Fruit fly (Drosophila melanogaster) whole organism, embryonic: ENCODE data around the gene Sec10.
A peak's percentile ranks its signal among the peaks of the same experiment; 100 is the strongest.

Source experiments
- Adf1 ChIP-seq: fragments of 200-800 bp; sonication (Bioruptor generic); IDR thresholded peaks from 2 replicates; pipeline ENCODE4 v1.3.6; 2022; ENCODE audit warnings: missing biosample characterization, missing genetic modification characterization
- exex ChIP-seq: fragments of 200-800 bp; sonication (Bioruptor generic); optimal IDR thresholded peaks from 4 replicates; lab custom pipeline; 2018; ENCODE audit warnings: missing biosample characterization, mild to moderate bottlenecking, missing genetic modification characterization, moderate library complexity

DNA sequence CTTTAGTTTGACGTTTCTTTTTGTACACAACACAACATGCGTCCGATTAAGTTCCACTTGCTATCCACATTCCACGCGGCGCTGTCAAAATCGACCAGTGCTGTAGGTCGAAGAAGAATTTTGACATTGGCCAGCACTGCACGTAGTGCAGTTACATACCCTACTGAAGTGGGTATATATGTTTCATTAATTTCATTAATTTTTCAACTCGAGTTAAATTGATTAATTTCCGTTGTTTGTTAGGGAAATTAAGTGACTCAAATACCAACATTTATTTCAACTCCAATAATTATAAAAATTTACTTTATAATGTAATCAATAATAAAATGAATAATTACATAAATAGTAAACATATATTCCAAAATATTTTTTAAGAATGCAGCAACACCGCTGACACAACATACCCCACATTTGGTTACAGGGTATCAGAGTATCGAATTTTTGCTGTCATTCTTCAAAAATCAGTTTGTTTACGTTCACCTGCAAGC lies 25.7 kb upstream of the Sec10 start, which contains the start of the genes eIF4EHP and CG18428:
- TF ChIP-seq exex (peak; percentile 98), Adf1 (GFP tag; lab: Robert Waterston, UW) (no peak)
